Fruit fly (Drosophila melanogaster): ENCODE data around the gene Naa60.

Naa60 gene

DNA sequence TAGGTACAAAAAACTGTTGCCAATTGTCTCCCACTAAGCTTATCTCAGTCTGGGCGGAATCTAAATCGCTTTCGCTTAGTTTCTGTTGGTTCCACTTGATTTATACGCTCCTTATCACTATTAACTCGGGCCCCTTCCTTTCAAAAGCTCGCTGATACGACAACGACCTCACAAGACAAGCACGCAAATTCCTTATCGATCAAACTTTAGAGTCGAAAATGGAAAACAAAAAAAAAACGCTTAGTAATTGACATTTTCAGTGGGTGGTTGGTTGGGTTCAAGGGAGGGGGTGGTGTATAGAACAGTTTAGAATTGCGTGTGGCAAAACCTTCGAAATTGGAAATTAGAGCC, 35.2 kb upstream of the Naa60 start:
- TF ChIP-seq bigmax (GFP tag; optimal IDR thresholded peaks at IDR 0.05), result peak; percentile 12
- TF ChIP-seq cwo (GFP tag; optimal IDR thresholded peaks at IDR 0.05), result peak; percentile 74
- TF ChIP-seq CG18011 (GFP tag; optimal IDR thresholded peaks at IDR 0.05), result peak; percentile 96
- TF ChIP-seq Hmx (GFP tag; optimal IDR thresholded peaks at IDR 0.05), result no peak
- no peak for TF ChIP-seq Antp (GFP tag; optimal IDR thresholded peaks at IDR 0.05)
- peak; percentile 93 for TF ChIP-seq CG34376 (GFP tag; optimal IDR thresholded peaks at IDR 0.05)
- peak; percentile 53 for TF ChIP-seq HmgZ (tag; optimal IDR thresholded peaks at IDR 0.05)
- peak; percentile 7 for TF ChIP-seq CG3281 (GFP tag; optimal IDR thresholded peaks at IDR 0.05)
- TF ChIP-seq nmo (GFP tag; optimal IDR thresholded peaks at IDR 0.05), result no peak
- no peak for TF ChIP-seq Oli (tag; optimal IDR thresholded peaks at IDR 0.05)
- TF ChIP-seq onecut (GFP tag; IDR thresholded peaks at IDR 0.05), result peak; percentile 70
- 0 out of 2 replicates have a peak, but pooled peaks have one; percentile 17 for TF ChIP-seq HLH3B (GFP tag; IDR thresholded peaks at IDR 0.05)
- TF ChIP-seq mam (GFP tag; optimal IDR thresholded peaks at IDR 0.05), result no peak
- peak; percentile 85 for TF ChIP-seq grn (GFP tag; optimal IDR thresholded peaks at IDR 0.05)
- TF ChIP-seq CG8924 (tag; optimal IDR thresholded peaks at IDR 0.05), result no peak
- TF ChIP-seq Hey (tag; optimal IDR thresholded peaks at IDR 0.05), result peak; percentile 12
- no peak for TF ChIP-seq CG12104 (GFP tag; optimal IDR thresholded peaks at IDR 0.05)
- no peak for TF ChIP-seq eve (GFP tag; optimal IDR thresholded peaks at IDR 0.05)
- peak; percentile 63 for TF ChIP-seq lab (GFP tag; optimal IDR thresholded peaks at IDR 0.05)
- peak; percentile 55 for TF ChIP-seq sqz (GFP tag; optimal IDR thresholded peaks at IDR 0.05)
- TF ChIP-seq CG18599 (GFP tag; optimal IDR thresholded peaks at IDR 0.05), result peak; percentile 27
- TF ChIP-seq ftz-f1 (GFP tag; optimal IDR thresholded peaks at IDR 0.05), result peak; percentile 51
- TF ChIP-seq CG8944 (GFP tag; optimal IDR thresholded peaks at IDR 0.05), result no peak
- TF ChIP-seq CG1647 (GFP tag; optimal IDR thresholded peaks at IDR 0.05), result no peak
- TF ChIP-seq mirr (GFP tag; optimal IDR thresholded peaks at IDR 0.05), result peak; percentile 89
- TF ChIP-seq al (GFP tag; IDR thresholded peaks at IDR 0.05), result no peak
- peak; percentile 20 for TF ChIP-seq pfk (GFP tag; optimal IDR thresholded peaks at IDR 0.05)
- 0 out of 2 replicates have a peak, but pooled peaks have one; percentile 5 for TF ChIP-seq MBD-R2 (GFP tag; IDR thresholded peaks at IDR 0.05)
- TF ChIP-seq sd (tag; optimal IDR thresholded peaks at IDR 0.05), result peak; percentile 66
- TF ChIP-seq CG4328 (GFP tag; optimal IDR thresholded peaks at IDR 0.05), result no peak
- peak; percentile 90 for TF ChIP-seq GATAe (GFP tag; conservative IDR thresholded peaks at IDR 0.05)
- peak; percentile 95 for TF ChIP-seq sug (tag; optimal IDR thresholded peaks at IDR 0.05)
- TF ChIP-seq HLH4C (GFP tag; IDR thresholded peaks at IDR 0.05; ENCODE audit: partially characterized antibody), result no peak
- TF ChIP-seq CG10543 (GFP tag; optimal IDR thresholded peaks at IDR 0.05), result peak; percentile 51
- TF ChIP-seq HLHmδ (GFP tag; optimal IDR thresholded peaks at IDR 0.05), result no peak
- no peak for TF ChIP-seq CG43689 (GFP tag; IDR thresholded peaks at IDR 0.05)
- TF ChIP-seq CG6791 (GFP tag; IDR thresholded peaks at IDR 0.05; ENCODE audit: partially characterized antibody), result 0 out of 3 replicates have a peak, but pooled peaks have one; percentile 40
- TF ChIP-seq exex (tag; optimal IDR thresholded peaks at IDR 0.05), result peak; percentile 97
- peak; percentile 12 for TF ChIP-seq caup (GFP tag; optimal IDR thresholded peaks at IDR 0.05; ENCODE audit: severe bottlenecking)
- TF ChIP-seq gro (GFP tag; optimal IDR thresholded peaks at IDR 0.05), result peak; percentile 60
- TF ChIP-seq Adf1 (GFP tag; IDR thresholded peaks at IDR 0.05), result peak; percentile 4; the same call in 1 of the 2 replicates
- peak; percentile 5; the same call in 1 of the 3 replicates for TF ChIP-seq row (GFP tag; IDR thresholded peaks at IDR 0.05)
- peak; percentile 7 for TF ChIP-seq YL-1 (GFP tag; optimal IDR thresholded peaks at IDR 0.05)
- no peak for TF ChIP-seq dmrt99B (tag; optimal IDR thresholded peaks at IDR 0.05)
- peak; percentile 24 for TF ChIP-seq Ets65A (GFP tag)
- TF ChIP-seq CG6254 (GFP tag; optimal IDR thresholded peaks at IDR 0.05), result no peak
